Fruit fly (Drosophila melanogaster): ENCODE measurements around the gene Rpn3.

Gene Rpn3

DNA sequence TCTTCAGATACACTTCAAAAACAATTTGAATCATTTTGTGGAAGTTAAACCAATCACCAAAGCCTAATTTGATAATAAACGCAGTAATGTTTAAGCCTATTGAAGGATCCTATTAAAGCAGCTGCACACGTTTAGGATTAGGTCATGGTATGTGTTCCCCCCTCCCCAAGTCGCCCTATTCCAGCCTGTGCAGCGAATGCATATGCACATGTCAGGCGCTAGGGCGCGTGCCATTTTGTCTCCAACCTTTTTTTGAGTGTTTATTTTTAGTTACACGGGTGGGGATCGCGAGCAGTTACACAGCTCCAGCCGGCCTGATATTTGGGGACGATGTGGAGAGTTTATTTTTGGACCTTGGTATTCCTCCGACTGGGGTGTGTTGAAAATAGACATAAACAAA, 14.6 kb upstream of the Rpn3 start (continued):
- TF ChIP-seq Mes4 (GFP tag; optimal IDR thresholded peaks at IDR 0.05) (no peak), row (GFP tag; IDR thresholded peaks at IDR 0.05) (peak; percentile 12; the same call in 1 of the 3 replicates), danr (GFP tag; IDR thresholded peaks at IDR 0.05) (no peak), Nf-YA (GFP tag; IDR thresholded peaks at IDR 0.05) (no peak), tll (GFP tag; optimal IDR thresholded peaks at IDR 0.05) (no peak), CG14441 (GFP tag; IDR thresholded peaks at IDR 0.05) (no peak), Atf6 (GFP tag; IDR thresholded peaks at IDR 0.05) (no peak), CG1603 (tag; optimal IDR thresholded peaks at IDR 0.05) (no peak), CG10462 (GFP tag; optimal IDR thresholded peaks at IDR 0.05) (no peak), en (GFP tag; optimal IDR thresholded peaks at IDR 0.05) (no peak), CG17361 (GFP tag; IDR thresholded peaks at IDR 0.05) (0 out of 3 replicates have a peak, but pooled peaks have one; percentile 18), HLHmδ (GFP tag; optimal IDR thresholded peaks at IDR 0.05) (peak; percentile 85), phol (tag; optimal IDR thresholded peaks at IDR 0.05) (peak; percentile 24), slou (GFP tag; optimal IDR thresholded peaks at IDR 0.05) (no peak), CG2678 (tag; optimal IDR thresholded peaks at IDR 0.05) (peak; percentile 14), CG30403 (GFP tag; optimal IDR thresholded peaks at IDR 0.05) (no peak), CG8765 (GFP tag; IDR thresholded peaks at IDR 0.05) (no peak), wek (GFP tag; optimal IDR thresholded peaks at IDR 0.05) (no peak), emc (GFP tag; optimal IDR thresholded peaks at IDR 0.05) (no peak), CG10565 (GFP tag; optimal IDR thresholded peaks at IDR 0.05) (no peak), CG18011 (GFP tag; optimal IDR thresholded peaks at IDR 0.05) (no peak), NC2α (GFP tag; optimal IDR thresholded peaks at IDR 0.05) (no peak), vfl (GFP tag; optimal IDR thresholded peaks at IDR 0.05) (no peak), amos (GFP tag; IDR thresholded peaks at IDR 0.05; ENCODE audit: partially characterized antibody) (no peak)

DNA sequence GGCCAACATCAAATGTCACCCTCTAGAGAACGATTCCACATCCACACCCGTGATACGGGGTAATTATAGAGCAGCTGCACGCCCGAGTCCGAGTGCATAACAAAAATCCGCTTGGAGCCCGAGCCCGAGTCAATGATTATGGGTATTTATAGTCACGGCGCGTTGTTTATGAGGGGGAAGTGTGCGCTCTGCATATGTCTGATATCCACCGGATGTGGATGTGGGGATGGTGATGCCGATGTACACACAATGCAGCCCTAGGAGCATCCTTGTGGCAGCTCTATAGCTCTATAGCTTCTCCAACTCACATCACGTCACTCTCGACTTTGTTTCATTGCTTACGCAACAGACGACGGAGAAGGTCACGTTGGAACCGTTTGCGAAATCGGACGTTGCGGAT, 14.1 kb upstream of the Rpn3 start:
- TF ChIP-seq Med (GFP tag) (peak; percentile 59), Trl (optimal IDR thresholded peaks at IDR 0.05) (no peak), Trl (GFP tag; optimal IDR thresholded peaks at IDR 0.05) (no peak), Pdp1 (GFP tag; optimal IDR thresholded peaks at IDR 0.05) (peak in 1 of 2 experiments; percentile 59), Drgx (GFP tag; IDR thresholded peaks at IDR 0.05) (0 out of 2 replicates have a peak, but pooled peaks have one; percentile 9), CG14860 (GFP tag; IDR thresholded peaks at IDR 0.05; ENCODE audit: partially characterized antibody) (0 out of 3 replicates have a peak, but pooled peaks have one; percentile 29), E2f2 (GFP tag; IDR thresholded peaks at IDR 0.05) (0 out of 2 replicates have a peak, but pooled peaks have one; percentile 7), ssp (GFP tag; IDR thresholded peaks at IDR 0.05) (peak; percentile 13; the same call in 1 of the 2 replicates), HLHmδ (GFP tag; optimal IDR thresholded peaks at IDR 0.05) (peak; percentile 67), Tbp (GFP tag; optimal IDR thresholded peaks at IDR 0.05) (no peak)

DNA sequence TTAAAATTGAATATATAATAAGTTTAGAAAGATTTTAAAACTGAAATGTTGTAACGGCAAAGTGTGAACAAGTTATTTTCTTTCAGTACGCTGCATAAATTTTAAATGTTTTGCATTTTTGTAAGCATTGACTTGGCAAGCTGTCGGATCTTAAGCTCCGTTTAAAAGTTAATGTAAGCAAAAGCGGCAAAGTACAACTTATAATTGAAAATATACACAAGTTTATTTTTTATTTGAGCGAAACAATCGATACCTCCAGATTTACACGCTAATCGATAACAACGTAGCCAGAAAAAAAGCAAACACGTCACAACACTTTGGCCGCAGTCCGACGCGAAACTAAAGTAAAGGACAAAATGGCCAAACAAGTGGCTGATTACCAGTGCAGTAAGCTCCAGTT, 10.0 kb upstream of the Rpn3 start, which contains the start of gene Catsup:
Gene Catsup (plus strand): TSS at position 273 of the 400 bp plus-strand sequence.
- no peak for TF ChIP-seq pfk (GFP tag; optimal IDR thresholded peaks at IDR 0.05)
- TF ChIP-seq CG33557 (GFP tag; optimal IDR thresholded peaks at IDR 0.05): no peak
- no peak for TF ChIP-seq Deaf1 (tag; optimal IDR thresholded peaks at IDR 0.05)
- TF ChIP-seq Trl (optimal IDR thresholded peaks at IDR 0.05): no peak
- TF ChIP-seq Trl (GFP tag; optimal IDR thresholded peaks at IDR 0.05): no peak
- no peak for TF ChIP-seq Hand (GFP tag; optimal IDR thresholded peaks at IDR 0.05)
- no peak for TF ChIP-seq mirr (GFP tag; optimal IDR thresholded peaks at IDR 0.05)
- peak; percentile 74 for TF ChIP-seq CG2116 (GFP tag; optimal IDR thresholded peaks at IDR 0.05)
- TF ChIP-seq CG2712 (tag; optimal IDR thresholded peaks at IDR 0.05): no peak
- TF ChIP-seq tgo (GFP tag; IDR thresholded peaks at IDR 0.05): no peak
- no peak for TF ChIP-seq CG3163 (GFP tag; optimal IDR thresholded peaks at IDR 0.05)
- TF ChIP-seq CG30020 (tag; optimal IDR thresholded peaks at IDR 0.05): peak; percentile 78
- TF ChIP-seq CG17829 (tag; optimal IDR thresholded peaks at IDR 0.05): no peak
- no peak for TF ChIP-seq CG18764 (GFP tag; optimal IDR thresholded peaks at IDR 0.05)
- TF ChIP-seq dm (GFP tag; optimal IDR thresholded peaks at IDR 0.05): no peak
- TF ChIP-seq lmd (GFP tag; IDR thresholded peaks at IDR 0.05): no peak
- TF ChIP-seq Meics (GFP tag; optimal IDR thresholded peaks at IDR 0.05): no peak
- no peak for TF ChIP-seq MTF-1 (GFP tag; optimal IDR thresholded peaks at IDR 0.05; ENCODE audit: borderline replicate concordance)
- no peak for TF ChIP-seq toy (GFP tag; IDR thresholded peaks at IDR 0.05)
- TF ChIP-seq slbo (GFP tag; IDR thresholded peaks at IDR 0.05): no peak
